Worm (Caenorhabditis elegans): ENCODE measurements around the gene srsx-36.

srsx-36 gene

DNA sequence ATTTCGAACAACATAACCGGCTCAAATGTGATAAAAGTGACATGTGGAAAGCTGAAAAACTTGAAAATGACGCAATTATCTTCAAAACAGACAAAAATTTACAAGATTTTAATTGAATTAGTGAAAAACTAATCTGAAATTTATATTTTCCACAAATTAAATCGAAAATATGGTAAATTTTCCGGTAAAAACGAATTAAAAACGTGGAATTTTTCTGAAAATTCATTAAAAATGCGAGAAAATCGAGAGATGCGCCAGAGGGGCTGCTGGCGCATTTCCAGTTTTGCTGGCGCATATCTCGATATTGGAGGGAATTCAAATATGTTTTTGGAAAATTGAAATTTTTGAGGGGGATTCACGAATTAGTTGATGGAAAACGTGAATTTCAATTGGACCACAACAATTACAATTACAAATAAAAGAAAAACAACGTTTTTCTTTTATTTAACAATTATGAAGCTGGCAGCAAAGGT lies 43.3 kb downstream of the srsx-36 start, which contains the start of the genes haf-3 and F57A10.2 (continued):
- TF ChIP-seq unc-62 (GFP tag; optimal IDR thresholded peaks at IDR 0.05 in 1 of 2) (no peak), unc-62 (tag; optimal IDR thresholded peaks at IDR 0.05) (no peak), ceh-44 (GFP tag; IDR thresholded peaks at IDR 0.05) (no peak)

DNA sequence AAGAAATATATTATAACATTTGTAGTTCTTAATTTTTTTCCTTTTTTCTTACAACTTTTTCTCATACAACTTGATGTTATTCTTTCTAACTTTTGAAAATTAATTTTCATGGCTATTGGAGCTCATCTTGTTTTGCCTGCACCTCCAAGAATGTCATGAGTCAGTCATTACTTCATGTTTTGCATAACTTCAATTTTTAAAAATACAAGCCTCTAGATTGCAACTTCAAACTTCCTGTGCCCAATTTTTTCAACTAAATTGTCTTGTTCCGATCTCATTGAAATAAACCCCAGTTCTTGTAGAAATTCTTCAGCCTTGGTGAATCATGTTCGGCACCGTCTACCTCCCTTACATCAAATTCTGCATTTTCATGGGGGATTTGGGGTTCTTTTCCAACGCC lies 51.0 kb downstream of the srsx-36 start, which contains the start of gene str-9:
str-9 (plus strand) TSS at position 301 of the 400 bp plus-strand sequence.
- no peak for TF ChIP-seq mes-2 (tag; optimal IDR thresholded peaks at IDR 0.05; ENCODE audit: poor library complexity, severe bottlenecking)
- no peak for TF ChIP-seq zip-11 (GFP tag; IDR thresholded peaks at IDR 0.05)
- TF ChIP-seq madf-5 (GFP tag; IDR thresholded peaks at IDR 0.05) = no peak
- TF ChIP-seq T20F7.1 (GFP tag; optimal IDR thresholded peaks at IDR 0.05) = no peak
- TF ChIP-seq daf-19 (GFP tag; conservative IDR thresholded peaks at IDR 0.05) = no peak
- TF ChIP-seq zip-2 (tag; optimal IDR thresholded peaks at IDR 0.05) = no peak
- TF ChIP-seq ceh-28 (tag; optimal IDR thresholded peaks at IDR 0.05) = no peak
- TF ChIP-seq ceh-32 (tag; optimal IDR thresholded peaks at IDR 0.05; ENCODE audit: poor library complexity) = no peak
- TF ChIP-seq dmd-9 (GFP tag; IDR thresholded peaks at IDR 0.05) = no peak
- TF ChIP-seq nhr-48 (tag; optimal IDR thresholded peaks at IDR 0.05) = no peak
- no peak for TF ChIP-seq Y5F2A.4 (GFP tag; optimal IDR thresholded peaks at IDR 0.05)
- no peak for TF ChIP-seq lin-13 (GFP tag; optimal IDR thresholded peaks at IDR 0.05)
- TF ChIP-seq hlh-30 (tag; optimal IDR thresholded peaks at IDR 0.05; ENCODE audit: insufficient read depth) = no peak
- no peak for TF ChIP-seq dmd-6 (GFP tag; IDR thresholded peaks at IDR 0.05)
- TF ChIP-seq nhr-76 (tag; optimal IDR thresholded peaks at IDR 0.05) = no peak
- no peak for TF ChIP-seq duxl-1 (tag; optimal IDR thresholded peaks at IDR 0.05; ENCODE audit: poor library complexity)
- TF ChIP-seq F37D6.2 (tag; optimal IDR thresholded peaks at IDR 0.05) = no peak
- TF ChIP-seq ZK546.5 (tag; optimal IDR thresholded peaks at IDR 0.05) = no peak
